Fruit fly (Drosophila melanogaster): ENCODE results near the gene Jhbp1.

Jhbp1 gene

dm6 chr3R:4970415-4971140 lies 5.3 kb downstream of the Jhbp1 start:
- TF ChIP-seq CG17801 (GFP tag; optimal IDR thresholded peaks at IDR 0.05; ENCODE audit: partially characterized antibody), result no peak

DNA sequence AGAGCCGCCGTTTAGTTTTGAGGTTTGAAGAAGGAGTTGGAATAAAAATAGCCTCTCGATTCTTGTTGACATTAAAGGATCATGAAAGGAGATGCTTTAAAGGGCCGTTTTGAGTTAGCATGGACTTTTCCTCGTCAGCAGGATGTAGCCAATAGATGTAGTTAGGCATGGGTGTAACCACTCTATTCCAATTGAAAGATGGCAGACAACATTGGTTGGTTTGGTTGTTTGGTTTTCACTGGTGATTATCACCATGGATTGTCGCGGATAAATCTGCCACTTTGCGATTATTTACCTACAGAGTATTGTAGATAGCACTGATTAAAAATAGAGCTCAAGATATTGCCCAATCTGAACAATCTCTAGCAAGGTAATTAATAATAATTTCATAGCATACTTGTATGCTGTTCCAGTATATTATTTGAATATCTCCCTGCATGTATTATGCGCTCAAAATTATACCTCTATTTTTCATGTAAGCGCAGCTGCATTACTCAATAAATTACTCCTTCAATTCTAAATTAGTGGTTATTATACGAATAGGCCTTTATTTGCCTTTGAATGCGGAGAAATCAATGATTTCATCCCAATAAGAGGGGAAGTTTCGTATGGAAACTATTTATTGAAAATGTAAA lies 7.8 kb downstream of the Jhbp1 start:
- TF ChIP-seq CG17801 (GFP tag; optimal IDR thresholded peaks at IDR 0.05; ENCODE audit: partially characterized antibody), result no peak

DNA sequence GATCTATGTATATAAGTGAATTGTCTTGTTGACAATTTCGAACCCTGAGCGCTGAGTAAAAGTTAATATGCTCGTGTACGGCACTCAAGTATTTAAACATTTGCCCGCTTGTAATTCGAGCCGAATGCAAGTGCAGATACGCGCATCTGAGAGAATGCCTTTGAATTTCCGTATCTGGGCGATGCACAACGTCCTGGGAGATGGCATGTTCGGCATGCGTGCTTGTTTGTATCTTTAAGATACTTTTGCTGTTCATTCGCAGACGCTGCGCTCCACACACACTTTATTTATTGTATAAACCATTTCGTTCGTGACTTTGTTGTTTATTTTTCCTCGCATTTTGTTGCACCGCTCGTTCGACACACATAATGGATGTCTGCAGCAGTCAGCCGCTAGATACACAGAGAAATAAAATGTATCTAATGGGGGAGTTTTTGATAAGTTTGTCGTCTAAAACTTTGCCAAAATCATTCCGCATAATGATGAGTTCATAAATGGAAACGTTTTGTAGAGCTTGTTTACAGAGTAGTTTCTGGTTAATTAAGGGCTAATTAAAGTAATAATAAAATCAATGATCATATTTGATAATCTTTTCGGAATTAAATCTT lies 8.6 kb downstream of the Jhbp1 start:
- TF ChIP-seq CG17801 (GFP tag; optimal IDR thresholded peaks at IDR 0.05; ENCODE audit: partially characterized antibody), result no peak

- TF ChIP-seq CG17801 (GFP tag; optimal IDR thresholded peaks at IDR 0.05; ENCODE audit: partially characterized antibody), result no peak
Measured at dm6 chr3R:4974514-4975314, 9.5 kb downstream of the Jhbp1 start.

DNA sequence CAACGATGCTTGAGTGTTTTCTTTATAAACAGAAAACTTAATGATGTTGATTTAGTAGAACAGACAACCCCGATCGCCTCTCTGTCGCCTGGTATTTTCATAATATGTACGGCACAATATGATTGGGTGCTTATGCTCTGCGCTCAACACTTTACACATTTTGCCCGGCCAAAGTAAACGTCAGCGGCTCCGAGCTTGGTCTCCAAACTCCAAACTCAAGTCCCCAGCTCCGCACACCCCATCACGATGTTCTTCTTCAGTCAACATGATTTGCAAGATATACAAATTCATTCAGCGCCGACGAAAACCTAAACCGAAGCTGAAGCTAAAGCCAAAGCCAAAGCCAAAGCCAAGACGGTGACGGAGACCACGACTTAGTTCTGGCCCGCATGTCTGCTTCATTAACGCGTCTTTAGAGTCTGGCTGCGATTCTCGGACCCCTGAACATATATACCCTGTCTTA lies 10.1 kb downstream of the Jhbp1 start:
- no peak for TF ChIP-seq CG17801 (GFP tag; optimal IDR thresholded peaks at IDR 0.05; ENCODE audit: partially characterized antibody)

dm6 chr3R:4975874-4976663 lies 10.8 kb downstream of the Jhbp1 start:
- TF ChIP-seq CG17801 (GFP tag; optimal IDR thresholded peaks at IDR 0.05; ENCODE audit: partially characterized antibody), result no peak

DNA sequence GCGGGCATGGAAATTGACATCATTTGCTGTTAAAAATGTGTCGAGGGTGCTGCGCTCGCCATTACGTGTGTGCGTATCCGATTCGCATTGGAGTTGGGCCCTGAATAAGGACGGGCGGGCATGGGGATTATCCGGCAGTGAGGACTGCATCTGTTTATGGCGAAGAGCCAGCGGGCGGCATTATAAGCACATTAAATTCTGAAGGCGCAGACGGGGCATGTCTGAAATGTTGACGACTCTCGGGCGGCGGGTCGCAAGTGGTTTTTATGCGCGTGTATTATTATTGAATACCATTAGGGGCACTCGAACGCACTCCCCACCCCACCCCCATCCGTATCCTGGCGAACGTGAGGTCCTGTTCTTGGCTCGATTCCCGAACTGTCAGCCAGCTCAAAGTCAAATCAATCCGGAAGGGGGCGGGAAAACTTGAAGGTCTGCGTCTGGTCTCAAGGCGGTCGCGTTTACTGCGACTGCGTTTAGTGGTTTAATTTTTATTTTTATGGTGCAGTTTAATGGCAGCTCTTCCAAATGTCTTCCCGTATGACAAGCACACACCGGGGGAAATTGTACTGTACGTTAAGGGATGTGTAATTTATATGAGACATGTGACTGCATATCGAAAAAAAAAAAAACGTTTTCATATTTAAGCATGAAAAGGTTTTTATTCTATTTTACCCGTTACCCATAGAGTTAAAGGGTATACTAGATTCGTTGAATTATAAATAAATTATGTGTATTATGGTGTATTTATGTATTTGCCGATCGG lies 13.2 kb downstream of the Jhbp1 start:
- TF ChIP-seq CG17801 (GFP tag; optimal IDR thresholded peaks at IDR 0.05; ENCODE audit: partially characterized antibody), result no peak

DNA sequence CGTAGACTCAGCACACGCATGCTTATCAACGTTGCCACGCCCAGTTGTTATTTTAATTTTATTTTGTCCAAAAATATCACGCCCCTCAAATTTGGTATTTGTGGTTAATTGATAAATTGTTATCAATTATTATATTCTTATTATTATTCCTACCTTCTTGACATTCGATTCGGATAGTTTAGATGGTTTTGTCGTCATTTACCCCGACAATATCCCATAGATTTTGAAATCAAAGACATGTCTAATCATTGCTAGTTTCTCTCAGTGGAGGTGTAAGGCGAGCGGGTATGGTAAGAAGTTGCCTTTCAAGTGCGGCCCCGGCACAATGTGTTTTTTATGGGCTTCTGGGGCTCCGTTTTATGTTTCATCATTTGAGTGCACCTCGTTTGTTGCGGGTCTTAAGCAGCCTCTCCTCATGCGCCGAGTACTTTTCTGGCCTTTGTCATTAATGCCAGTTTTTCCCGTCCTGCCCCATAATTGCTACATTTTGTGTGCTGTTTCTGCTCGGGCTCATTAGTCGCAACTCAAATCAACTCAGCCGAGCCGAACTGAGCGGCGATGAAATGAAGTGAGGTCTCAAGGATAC lies 14.0 kb downstream of the Jhbp1 start:
- no peak for TF ChIP-seq CG17801 (GFP tag; optimal IDR thresholded peaks at IDR 0.05; ENCODE audit: partially characterized antibody)

DNA sequence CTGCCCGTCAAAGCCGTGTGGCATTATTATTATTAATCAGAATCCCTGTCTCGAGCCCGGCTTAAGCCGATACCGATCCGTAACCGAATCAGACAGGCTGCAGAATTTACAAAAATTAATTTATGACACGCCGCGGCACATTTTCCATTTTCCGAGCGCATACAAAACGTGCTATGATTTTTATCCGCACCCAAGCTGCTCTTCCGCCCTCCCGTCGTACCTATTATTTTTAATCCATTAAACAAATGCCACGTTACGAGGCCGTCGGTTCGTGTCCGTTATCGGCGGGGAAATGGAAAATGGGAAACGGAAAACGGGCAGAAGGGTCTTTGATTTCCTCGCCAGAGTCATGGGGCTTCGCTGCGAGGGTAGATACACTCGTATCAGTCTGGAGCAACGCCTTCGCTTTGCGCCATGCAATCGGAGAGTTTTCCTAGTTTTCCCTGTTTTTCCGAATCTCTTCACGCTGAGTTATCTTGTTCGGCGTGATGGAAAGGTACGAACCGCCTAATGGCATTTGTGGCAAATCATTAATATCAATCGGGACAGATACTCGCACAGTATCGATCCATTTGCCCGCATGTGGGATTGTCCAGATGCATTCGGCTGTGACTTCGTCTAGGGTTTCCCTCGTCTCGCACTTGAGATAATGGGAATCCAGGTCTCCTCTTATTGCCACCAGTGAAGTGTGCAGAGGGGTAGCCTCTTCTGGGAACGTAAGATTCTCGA lies 15.0 kb downstream of the Jhbp1 start:
- no peak for TF ChIP-seq CG17801 (GFP tag; optimal IDR thresholded peaks at IDR 0.05; ENCODE audit: partially characterized antibody)

- no peak for TF ChIP-seq CG17801 (GFP tag; optimal IDR thresholded peaks at IDR 0.05; ENCODE audit: partially characterized antibody)
Measured at dm6 chr3R:4981076-4981593, 15.9 kb downstream of the Jhbp1 start.

DNA sequence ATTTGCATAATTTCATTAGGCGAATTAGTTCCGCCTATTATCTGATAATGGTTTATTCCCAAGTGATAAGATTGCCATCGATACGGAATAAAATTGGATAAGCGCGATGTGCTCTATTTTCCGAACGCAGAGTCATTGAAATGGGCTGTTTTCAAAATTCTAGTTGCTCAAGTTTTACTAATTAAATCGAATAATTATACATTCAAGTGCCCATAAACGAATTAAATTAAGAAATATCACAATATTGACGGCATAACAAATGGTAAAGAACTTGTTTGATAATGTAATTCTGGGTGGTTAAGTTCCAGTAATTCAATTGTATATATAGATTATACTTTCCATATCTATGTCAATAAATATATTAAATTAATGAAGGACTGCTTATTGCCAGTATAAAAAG lies 18.9 kb downstream of the Jhbp1 start, which contains the start of gene CG14662:
Gene CG14662 (minus strand): TSS at position 101 of the 400 bp plus-strand sequence.
- no peak for TF ChIP-seq CG17801 (GFP tag; optimal IDR thresholded peaks at IDR 0.05; ENCODE audit: partially characterized antibody)

- TF ChIP-seq CG17801 (GFP tag; optimal IDR thresholded peaks at IDR 0.05; ENCODE audit: partially characterized antibody), result no peak
Measured at dm6 chr3R:4984688-4985087, 19.4 kb downstream of the Jhbp1 start.

dm6 chr3R:4986666-4987065 lies 21.4 kb downstream of the Jhbp1 start:
- no peak for TF ChIP-seq CG17801 (GFP tag; optimal IDR thresholded peaks at IDR 0.05; ENCODE audit: partially characterized antibody)

All from ovary, adult (tissue).